Worm (Caenorhabditis elegans) whole organism, L1 larva: Measurements from ENCODE around the gene ZC302.3.

Source experiments
- C16A3.4 ChIP-seq: fragments of 150-350 bp; optimal IDR thresholded peaks from 2 replicates; lab custom pipeline; 2014; ENCODE audit warnings: missing biosample characterization, missing genetic modification characterization
- C34B4.2 ChIP-seq: sonication (generic microtip); optimal IDR thresholded peaks from 2 replicates; lab custom pipeline; 2017; ENCODE audit warnings: mild to moderate bottlenecking, missing genetic modification characterization, missing compliant biosample characterization
- aha-1 ChIP-seq: fragments of 150-350 bp; optimal IDR thresholded peaks from 2 replicates; lab custom pipeline; 2014; ENCODE audit warnings: missing biosample characterization, missing genetic modification characterization
- aly-2 ChIP-seq: fragments of 150-350 bp; optimal IDR thresholded peaks from 2 replicates; lab custom pipeline; 2014; ENCODE audit warnings: missing biosample characterization, missing genetic modification characterization
- blmp-1 ChIP-seq: fragments of 150-350 bp; optimal IDR thresholded peaks from 2 replicates; lab custom pipeline; 2014; ENCODE audit warnings: missing biosample characterization, missing genetic modification characterization
- ceh-63 ChIP-seq: fragments of 200-800 bp; sonication (Bioruptor generic); optimal IDR thresholded peaks from 2 replicates; lab custom pipeline; 2018; ENCODE audit warnings: mild to moderate bottlenecking, missing genetic modification characterization, missing compliant biosample characterization
- ceh-8 ChIP-seq: fragments of 200-800 bp; sonication (Bioruptor generic); optimal IDR thresholded peaks from 2 replicates; lab custom pipeline; 2018; ENCODE audit warnings: mild to moderate bottlenecking, missing genetic modification characterization, moderate library complexity, missing compliant biosample characterization
- ceh-82 ChIP-seq, 3 experiments: fragments of 150-350 bp in 1 of 3; sonication (generic microtip) in 2 of 3; optimal IDR thresholded peaks; 2 replicates each; lab custom pipeline; 2014 to 2017; ENCODE audit warnings: missing biosample characterization in 3 of 3, missing genetic modification characterization in 3 of 3
- ceh-90 ChIP-seq: sonication (generic microtip); optimal IDR thresholded peaks from 2 replicates; lab custom pipeline; 2016; ENCODE audit warnings: missing genetic modification characterization, missing compliant biosample characterization
- dsc-1 ChIP-seq: sonication (generic microtip); optimal IDR thresholded peaks from 2 replicates; lab custom pipeline; 2016; ENCODE audit warnings: mild to moderate bottlenecking, missing genetic modification characterization, missing compliant biosample characterization
- efl-3 ChIP-seq: fragments of 200-800 bp; sonication (Bioruptor generic); optimal IDR thresholded peaks from 2 replicates; lab custom pipeline; 2018; ENCODE audit warnings: mild to moderate bottlenecking, missing genetic modification characterization, missing compliant biosample characterization
- egl-13 ChIP-seq: sonication (generic microtip); optimal IDR thresholded peaks from 2 replicates; lab custom pipeline; 2016; ENCODE audit warnings: missing genotype, missing genetic modification reagents, missing genetic modification characterization, missing compliant biosample characterization
- elt-3 ChIP-seq, 6 experiments: fragments of 150-350 bp in 1 of 6; sonication (generic microtip); optimal IDR thresholded peaks; 2 replicates each; lab custom pipeline; 2017 to 2018; ENCODE audit warnings: missing biosample characterization in 6 of 6, missing genetic modification characterization in 6 of 6, inconsistent platforms in 1 of 6
- fkh-10 ChIP-seq: sonication (generic microtip); optimal IDR thresholded peaks from 2 replicates; lab custom pipeline; 2017; ENCODE audit warnings: missing biosample characterization, missing genetic modification reagents, missing genetic modification characterization
- fkh-8 ChIP-seq: sonication (generic microtip); optimal IDR thresholded peaks from 2 replicates; lab custom pipeline; 2016; ENCODE audit warnings: mild to moderate bottlenecking, missing genetic modification characterization, missing compliant biosample characterization
- fos-1 ChIP-seq: fragments of 150-350 bp; optimal IDR thresholded peaks from 2 replicates; lab custom pipeline; 2014; ENCODE audit warnings: missing biosample characterization, missing genetic modification characterization
- grh-1 ChIP-seq: fragments of 200-800 bp; sonication (Bioruptor generic); IDR thresholded peaks from 2 replicates; pipeline ENCODE4 v1.3.6; 2022; ENCODE audit warnings: missing genetic modification reagents, missing genetic modification characterization, missing compliant biosample characterization
- hlh-17 ChIP-seq: fragments of 200-800 bp; sonication (Bioruptor generic); optimal IDR thresholded peaks from 2 replicates; lab custom pipeline; 2018; ENCODE audit warnings: missing genetic modification characterization, mild to moderate bottlenecking, missing compliant biosample characterization, moderate library complexity, borderline replicate concordance
- hlh-4 ChIP-seq: sonication (generic microtip); optimal IDR thresholded peaks from 2 replicates; lab custom pipeline; 2016; ENCODE audit warnings: mild to moderate bottlenecking, missing genetic modification characterization, missing compliant biosample characterization
- hpl-2 ChIP-seq: fragments of 150-350 bp; optimal IDR thresholded peaks from 2 replicates; lab custom pipeline; 2014; ENCODE audit warnings: missing biosample characterization, missing genetic modification reagents, missing genetic modification characterization
- isw-1 ChIP-seq: fragments of 200-800 bp; sonication (Bioruptor generic); IDR thresholded peaks from 2 replicates; pipeline ENCODE4 v1.3.6; 2022; ENCODE audit warnings: missing genetic modification characterization, missing compliant biosample characterization
- jun-1 ChIP-seq: fragments of 150-350 bp; optimal IDR thresholded peaks from 2 replicates; lab custom pipeline; 2014; ENCODE audit warnings: missing biosample characterization, missing genetic modification reagents, missing genetic modification characterization
- lin-13 ChIP-seq: fragments of 150-350 bp; optimal IDR thresholded peaks from 2 replicates; lab custom pipeline; 2014; ENCODE audit warnings: missing biosample characterization, missing genetic modification reagents, missing genetic modification characterization
- lin-14 ChIP-seq: fragments of 200-800 bp; sonication (Bioruptor generic); optimal IDR thresholded peaks from 2 replicates; lab custom pipeline; 2018; ENCODE audit warnings: mild to moderate bottlenecking, missing genetic modification characterization, moderate library complexity, missing compliant biosample characterization
- lin-15B ChIP-seq: fragments of 150-350 bp; sonication (generic microtip); optimal IDR thresholded peaks from 3 replicates; lab custom pipeline; 2014; ENCODE audit warnings: missing biosample characterization, missing genetic modification characterization
- lir-3 ChIP-seq: sonication (generic microtip); optimal IDR thresholded peaks from 2 replicates; lab custom pipeline; 2016; ENCODE audit warnings: mild to moderate bottlenecking, missing genetic modification characterization, moderate library complexity, missing compliant biosample characterization; ENCODE audit not compliant: poor library complexity
- lsy-2 ChIP-seq, 2 experiments: fragments of 150-350 bp; optimal IDR thresholded peaks; 2 replicates each; lab custom pipeline; 2014; ENCODE audit warnings: missing biosample characterization in 2 of 2, missing genetic modification characterization in 2 of 2
- mef-2 ChIP-seq: fragments of 150-350 bp; optimal IDR thresholded peaks from 2 replicates; lab custom pipeline; 2014; ENCODE audit warnings: missing biosample characterization, missing genetic modification characterization
- mep-1 ChIP-seq: fragments of 150-350 bp; optimal IDR thresholded peaks from 2 replicates; lab custom pipeline; 2014; ENCODE audit warnings: missing biosample characterization, missing genetic modification characterization
- nhr-11 ChIP-seq: fragments of 150-350 bp; optimal IDR thresholded peaks from 2 replicates; lab custom pipeline; 2014; ENCODE audit warnings: missing biosample characterization, missing genetic modification characterization
- nhr-20 ChIP-seq: sonication (generic microtip); optimal IDR thresholded peaks from 2 replicates; lab custom pipeline; 2016; ENCODE audit warnings: mild to moderate bottlenecking, missing genetic modification characterization, missing compliant biosample characterization
- nhr-237 ChIP-seq: fragments of 150-350 bp; optimal IDR thresholded peaks from 2 replicates; lab custom pipeline; 2014; ENCODE audit warnings: missing biosample characterization, missing genetic modification characterization
- nhr-28 ChIP-seq: fragments of 150-350 bp; optimal IDR thresholded peaks from 2 replicates; lab custom pipeline; 2014; ENCODE audit warnings: missing biosample characterization, missing genetic modification characterization
- nhr-47 ChIP-seq: sonication (generic microtip); optimal IDR thresholded peaks from 2 replicates; lab custom pipeline; 2016; ENCODE audit warnings: mild to moderate bottlenecking, missing genetic modification characterization, moderate library complexity, missing compliant biosample characterization
- nhr-76 ChIP-seq: sonication (generic microtip); optimal IDR thresholded peaks from 2 replicates; lab custom pipeline; 2017; ENCODE audit warnings: missing biosample characterization, missing genetic modification characterization
- nhr-77 ChIP-seq: fragments of 150-350 bp; optimal IDR thresholded peaks from 2 replicates; lab custom pipeline; 2014; ENCODE audit warnings: missing biosample characterization, missing genetic modification characterization
- nhr-84 ChIP-seq: sonication (generic microtip); optimal IDR thresholded peaks from 2 replicates; lab custom pipeline; 2017; ENCODE audit warnings: missing biosample characterization, missing genetic modification characterization
- nhr-90 ChIP-seq: sonication (generic microtip); optimal IDR thresholded peaks from 2 replicates; lab custom pipeline; 2016; ENCODE audit warnings: mild to moderate bottlenecking, missing genetic modification characterization, missing compliant biosample characterization; ENCODE audit not compliant: poor library complexity
- pax-3 ChIP-seq: fragments of 200-800 bp; sonication (Bioruptor generic); optimal IDR thresholded peaks from 2 replicates; lab custom pipeline; 2018; ENCODE audit warnings: mild to moderate bottlenecking, missing genetic modification characterization, moderate library complexity, missing compliant biosample characterization
- rnt-1 ChIP-seq: sonication (generic microtip); optimal IDR thresholded peaks from 2 replicates; lab custom pipeline; 2016; ENCODE audit warnings: mild to moderate bottlenecking, missing genetic modification characterization, moderate library complexity, missing compliant biosample characterization
- skn-1 ChIP-seq: fragments of 150-350 bp; optimal IDR thresholded peaks from 2 replicates; lab custom pipeline; 2014; ENCODE audit warnings: missing biosample characterization, missing genetic modification characterization
- snu-23 ChIP-seq: sonication (generic microtip); optimal IDR thresholded peaks from 2 replicates; lab custom pipeline; 2016; ENCODE audit warnings: missing genetic modification characterization, missing compliant biosample characterization
- sox-4 ChIP-seq: sonication (generic microtip); optimal IDR thresholded peaks from 2 replicates; lab custom pipeline; 2016; ENCODE audit warnings: missing genetic modification characterization, missing compliant biosample characterization
- tbx-2 ChIP-seq: sonication (generic microtip); optimal IDR thresholded peaks from 2 replicates; lab custom pipeline; 2016; ENCODE audit warnings: missing genetic modification characterization, missing compliant biosample characterization
- tlp-1 ChIP-seq: fragments of 150-350 bp; optimal IDR thresholded peaks from 2 replicates; lab custom pipeline; 2014; ENCODE audit warnings: missing biosample characterization, missing genetic modification characterization
- unc-62 ChIP-seq: fragments of 150-350 bp; optimal IDR thresholded peaks from 2 replicates; lab custom pipeline; 2014; ENCODE audit warnings: missing biosample characterization, missing genetic modification reagents, missing genetic modification characterization
- unc-86 ChIP-seq: sonication (generic microtip); optimal IDR thresholded peaks from 2 replicates; lab custom pipeline; 2016; ENCODE audit warnings: missing genetic modification characterization, missing compliant biosample characterization
- vab-15 ChIP-seq: sonication (generic microtip); optimal IDR thresholded peaks from 2 replicates; lab custom pipeline; 2017; ENCODE audit warnings: missing genotype, mild to moderate bottlenecking, missing genetic modification characterization, missing compliant biosample characterization
- zip-4 ChIP-seq: fragments of 200-800 bp; sonication (Bioruptor generic); optimal IDR thresholded peaks from 2 replicates; lab custom pipeline; 2018; ENCODE audit warnings: mild to moderate bottlenecking, missing genetic modification characterization, moderate library complexity, missing compliant biosample characterization
- ztf-11 ChIP-seq, 2 experiments: sonication (generic microtip); optimal IDR thresholded peaks; 2 replicates each; lab custom pipeline; 2016 to 2017; ENCODE audit warnings: missing genetic modification characterization in 2 of 2, missing biosample characterization in 1 of 2, missing compliant biosample characterization in 1 of 2

The ZC302.3 gene

ce11 chrV:10715158-10716152, 25.8 kb downstream of the ZC302.3 start:
- TF ChIP-seq jun-1 (tag; lab: Kevin White, UChicago) (peak; percentile 85), efl-3 (GFP tag; lab: Kevin White, UChicago) (peak; percentile 1), tlp-1 (tag; lab: Kevin White, UChicago) (no peak), mep-1 (tag; lab: Kevin White, UChicago) (peak; percentile 83), elt-3 (tag; optimal IDR thresholded peaks at IDR 0.05; lab: Kevin White, UChicago) (peak in 1 of 6 experiments; percentile 80), fkh-10 (GFP tag; lab: Kevin White, UChicago) (peak; percentile 94), C34B4.2 (no peak), zip-4 (peak; percentile 89), snu-23 (GFP tag; lab: Kevin White, UChicago) (peak; percentile 88), dsc-1 (peak; percentile 96), hlh-4 (tag; lab: Kevin White, UChicago) (no peak), fos-1 (tag; lab: Kevin White, UChicago) (peak; percentile 44), unc-62 (peak; percentile 30), ztf-11 (tag; optimal IDR thresholded peaks at IDR 0.05; lab: Kevin White, UChicago) (peak in 1 of 2 experiments; percentile 83), nhr-237 (tag; lab: Kevin White, UChicago) (peak; percentile 67), ceh-82 (tag; optimal IDR thresholded peaks at IDR 0.05; lab: Kevin White, UChicago) (peak; percentile 86 to 92 (median 87)), vab-15 (tag; lab: Kevin White, UChicago) (peak; percentile 97), nhr-84 (no peak), grh-1 (GFP tag; lab: Robert Waterston, UW) (peak; percentile 93), ceh-63 (GFP tag; lab: Kevin White, UChicago) (peak; percentile 43), sox-4 (tag; lab: Kevin White, UChicago) (peak; percentile 81), C16A3.4 (tag; lab: Kevin White, UChicago) (peak; percentile 79), nhr-76 (no peak), lin-14 (GFP tag; lab: Kevin White, UChicago) (peak; percentile 100), lin-13 (peak; percentile 92), nhr-47 (tag; lab: Kevin White, UChicago) (peak; percentile 94), ceh-90 (tag; lab: Kevin White, UChicago) (peak; percentile 56), ceh-8 (GFP tag; lab: Kevin White, UChicago) (peak; percentile 93), aha-1 (tag; lab: Kevin White, UChicago) (peak; percentile 82), hlh-17 (GFP tag; lab: Kevin White, UChicago) (no peak), lin-15B (peak; percentile 2), pax-3 (tag; lab: Kevin White, UChicago) (peak; percentile 95), nhr-20 (tag; lab: Kevin White, UChicago) (peak; percentile 93), lir-3 (tag; lab: Kevin White, UChicago) (peak; percentile 58), nhr-28 (no peak), nhr-11 (tag; lab: Kevin White, UChicago) (no peak), isw-1 (GFP tag; lab: Robert Waterston, UW) (peak; percentile 83), blmp-1 (peak; percentile 86), hpl-2 (GFP tag; lab: Kevin White, UChicago) (peak; percentile 31), nhr-77 (tag; lab: Kevin White, UChicago) (peak; percentile 75), egl-13 (peak; percentile 94), aly-2 (tag; lab: Kevin White, UChicago) (no peak), unc-86 (peak; percentile 91), rnt-1 (tag; lab: Kevin White, UChicago) (peak; percentile 98), skn-1 (tag; lab: Kevin White, UChicago) (peak; percentile 92), lsy-2 (tag; optimal IDR thresholded peaks at IDR 0.05; lab: Kevin White, UChicago) (peak; percentile 89 to 90), mef-2 (tag; lab: Kevin White, UChicago) (peak; percentile 82), tbx-2 (tag; lab: Kevin White, UChicago) (peak; percentile 94), nhr-90 (tag; lab: Kevin White, UChicago) (peak; percentile 80), fkh-8 (tag; lab: Kevin White, UChicago) (peak; percentile 99)
